Worm (Caenorhabditis elegans) whole organism, late embryonic: ENCODE measurements around the gene Y54G11A.2.
A peak's percentile ranks its signal among the peaks of the same experiment; 100 is the strongest.

Source experiments
- C38D4.7 ChIP-seq: fragments of 200-800 bp; sonication (Bioruptor generic); optimal IDR thresholded peaks from 2 replicates; lab custom pipeline; 2018; ENCODE audit warnings: mild to moderate bottlenecking, missing genetic modification characterization, moderate library complexity, missing compliant biosample characterization
- F13H6.1 ChIP-seq: sonication (generic microtip); optimal IDR thresholded peaks from 2 replicates; lab custom pipeline; 2016; ENCODE audit warnings: missing genetic modification characterization, missing compliant biosample characterization
- K09A11.1 ChIP-seq: sonication (generic microtip); optimal IDR thresholded peaks from 2 replicates; lab custom pipeline; 2017; ENCODE audit warnings: antibody characterized with exemption, mild to moderate bottlenecking, missing genetic modification characterization, missing compliant biosample characterization; ENCODE audit not compliant: insufficient read depth
- Y22D7AL.16 ChIP-seq: sonication (generic microtip); optimal IDR thresholded peaks from 2 replicates; lab custom pipeline; 2016; ENCODE audit warnings: missing genetic modification characterization, missing compliant biosample characterization
- ama-1 ChIP-seq: fragments of 150-350 bp; optimal IDR thresholded peaks from 2 replicates; lab custom pipeline; 2014
- ceh-18 ChIP-seq: sonication (generic microtip); optimal IDR thresholded peaks from 2 replicates; lab custom pipeline; 2016; ENCODE audit warnings: missing genetic modification characterization, missing compliant biosample characterization
- ceh-19 ChIP-seq: fragments of 200-800 bp; sonication (Bioruptor generic); optimal IDR thresholded peaks from 2 replicates; lab custom pipeline; 2018; ENCODE audit warnings: mild to moderate bottlenecking, missing genetic modification characterization, missing compliant biosample characterization
- ceh-2 ChIP-seq: sonication (generic microtip); optimal IDR thresholded peaks from 2 replicates; lab custom pipeline; 2016; ENCODE audit warnings: missing genotype, missing genetic modification characterization, missing compliant biosample characterization
- ceh-30 ChIP-seq: fragments of 150-350 bp; optimal IDR thresholded peaks from 2 replicates; lab custom pipeline; 2014; ENCODE audit warnings: missing biosample characterization, missing genetic modification characterization
- ceh-31 ChIP-seq: sonication (generic microtip); optimal IDR thresholded peaks from 2 replicates; lab custom pipeline; 2016; ENCODE audit warnings: missing genetic modification characterization, missing compliant biosample characterization
- ceh-45 ChIP-seq: fragments of 200-800 bp; sonication (Bioruptor generic); IDR thresholded peaks from 2 replicates; pipeline ENCODE4 v1.3.6; 2022; ENCODE audit warnings: missing genetic modification reagents, missing genetic modification characterization, missing compliant biosample characterization
- ceh-6 ChIP-seq: fragments of 200-800 bp; sonication (Bioruptor generic); optimal IDR thresholded peaks from 2 replicates; lab custom pipeline; 2018; ENCODE audit warnings: mild to moderate bottlenecking, missing genetic modification characterization, missing compliant biosample characterization
- dve-1 ChIP-seq: sonication (generic microtip); optimal IDR thresholded peaks from 2 replicates; lab custom pipeline; 2017; ENCODE audit warnings: antibody characterized with exemption, mild to moderate bottlenecking, missing genetic modification characterization, missing compliant biosample characterization
- elt-2 ChIP-seq: sonication (generic microtip); optimal IDR thresholded peaks from 2 replicates; lab custom pipeline; 2016; ENCODE audit warnings: missing genetic modification reagents, missing genetic modification characterization, missing compliant biosample characterization
- elt-4 ChIP-seq: sonication (generic microtip); optimal IDR thresholded peaks from 2 replicates; lab custom pipeline; 2016; ENCODE audit warnings: missing genetic modification characterization, missing compliant biosample characterization
- ets-4 ChIP-seq: sonication (generic microtip); optimal IDR thresholded peaks from 2 replicates; lab custom pipeline; 2016; ENCODE audit warnings: missing genetic modification characterization, missing compliant biosample characterization
- eyg-1 ChIP-seq: sonication (generic microtip); optimal IDR thresholded peaks from 2 replicates; lab custom pipeline; 2016; ENCODE audit warnings: missing genotype, missing genetic modification characterization, missing compliant biosample characterization
- fax-1 ChIP-seq: sonication (generic microtip); optimal IDR thresholded peaks from 2 replicates; lab custom pipeline; 2016; ENCODE audit warnings: missing genotype, missing genetic modification characterization, missing compliant biosample characterization
- fkh-10 ChIP-seq: fragments of 150-350 bp; optimal IDR thresholded peaks from 2 replicates; lab custom pipeline; 2014; ENCODE audit warnings: missing biosample characterization, missing genetic modification reagents, missing genetic modification characterization
- gmeb-2 ChIP-seq: sonication (generic microtip); optimal IDR thresholded peaks from 2 replicates; lab custom pipeline; 2016; ENCODE audit warnings: missing genetic modification characterization, inconsistent platforms, missing compliant biosample characterization
- hlh-13 ChIP-seq: fragments of 200-800 bp; sonication (Bioruptor generic); optimal IDR thresholded peaks from 2 replicates; lab custom pipeline; 2018; ENCODE audit warnings: mild to moderate bottlenecking, missing genetic modification characterization, missing compliant biosample characterization
- hlh-30 ChIP-seq: sonication (generic microtip); optimal IDR thresholded peaks from 2 replicates; lab custom pipeline; 2017; ENCODE audit warnings: antibody characterized with exemption, missing genetic modification characterization, missing compliant biosample characterization; ENCODE audit not compliant: insufficient read depth
- hlh-6 ChIP-seq: sonication (generic microtip); optimal IDR thresholded peaks from 2 replicates; lab custom pipeline; 2016; ENCODE audit warnings: missing genotype, missing genetic modification characterization, missing compliant biosample characterization
- hlh-8 ChIP-seq: sonication (generic microtip); optimal IDR thresholded peaks from 2 replicates; lab custom pipeline; 2016; ENCODE audit warnings: missing genotype, missing genetic modification characterization, missing compliant biosample characterization
- lim-6 ChIP-seq: sonication (generic microtip); optimal IDR thresholded peaks from 2 replicates; lab custom pipeline; 2016; ENCODE audit warnings: missing genetic modification characterization, missing compliant biosample characterization
- madf-2 ChIP-seq: sonication (generic microtip); optimal IDR thresholded peaks from 2 replicates; lab custom pipeline; 2017; ENCODE audit warnings: missing genetic modification characterization, missing compliant biosample characterization
- mec-3 ChIP-seq: sonication (generic microtip); optimal IDR thresholded peaks from 2 replicates; lab custom pipeline; 2016; ENCODE audit warnings: borderline replicate concordance, missing genetic modification characterization, missing compliant biosample characterization
- nfya-1 ChIP-seq: sonication (generic microtip); optimal IDR thresholded peaks from 2 replicates; lab custom pipeline; 2017; ENCODE audit warnings: missing genetic modification characterization, mild to moderate bottlenecking, missing compliant biosample characterization, antibody characterized with exemption, moderate library complexity
- nhr-11 ChIP-seq: fragments of 150-350 bp; optimal IDR thresholded peaks from 2 replicates; lab custom pipeline; 2014; ENCODE audit warnings: missing biosample characterization, missing genetic modification characterization
- nhr-232 ChIP-seq: sonication (generic microtip); optimal IDR thresholded peaks from 2 replicates; lab custom pipeline; 2016; ENCODE audit warnings: missing genetic modification characterization, missing compliant biosample characterization
- npax-4 ChIP-seq: sonication (generic microtip); optimal IDR thresholded peaks from 2 replicates; lab custom pipeline; 2016; ENCODE audit warnings: missing genetic modification characterization, missing compliant biosample characterization
- pag-3 ChIP-seq: sonication (generic microtip); optimal IDR thresholded peaks from 2 replicates; lab custom pipeline; 2016; ENCODE audit warnings: missing compliant biosample characterization, missing genetic modification characterization, borderline replicate concordance
- pax-1 ChIP-seq: fragments of 150-350 bp; optimal IDR thresholded peaks from 2 replicates; lab custom pipeline; 2014; ENCODE audit warnings: missing biosample characterization, missing genetic modification characterization
- pros-1 ChIP-seq: fragments of 150-350 bp; optimal IDR thresholded peaks from 2 replicates; lab custom pipeline; 2014; ENCODE audit warnings: missing biosample characterization, missing genetic modification reagents, missing genetic modification characterization
- ref-2 ChIP-seq: sonication (generic microtip); optimal IDR thresholded peaks from 2 replicates; lab custom pipeline; 2016; ENCODE audit warnings: missing genetic modification characterization, missing compliant biosample characterization
- rnt-1 ChIP-seq: sonication (generic microtip); optimal IDR thresholded peaks from 2 replicates; lab custom pipeline; 2016; ENCODE audit warnings: missing genetic modification characterization, missing compliant biosample characterization
- sdc-2 ChIP-seq: sonication (generic microtip); optimal IDR thresholded peaks from 2 replicates; lab custom pipeline; 2016; ENCODE audit warnings: missing genotype, missing genetic modification characterization, missing compliant biosample characterization
- sox-2 ChIP-seq: fragments of 200-800 bp; sonication (Bioruptor generic); IDR thresholded peaks from 2 replicates; pipeline ENCODE4 v1.3.6; 2022; ENCODE audit warnings: missing genetic modification reagents, missing genetic modification characterization, missing compliant biosample characterization
- sox-4 ChIP-seq: sonication (generic microtip); optimal IDR thresholded peaks from 2 replicates; lab custom pipeline; 2017; ENCODE audit warnings: mild to moderate bottlenecking, missing genetic modification characterization, inconsistent platforms, missing compliant biosample characterization
- syd-9 ChIP-seq: sonication (generic microtip); optimal IDR thresholded peaks from 2 replicates; lab custom pipeline; 2016; ENCODE audit warnings: mild to moderate bottlenecking, missing genetic modification characterization, moderate library complexity, missing compliant biosample characterization
- tbx-2 ChIP-seq: sonication (generic microtip); optimal IDR thresholded peaks from 2 replicates; lab custom pipeline; 2016; ENCODE audit warnings: missing genetic modification characterization, missing compliant biosample characterization
- ttx-3 ChIP-seq: sonication (generic microtip); optimal IDR thresholded peaks from 2 replicates; lab custom pipeline; 2016; ENCODE audit warnings: missing genetic modification reagents, missing genetic modification characterization, missing compliant biosample characterization
- unc-42 ChIP-seq: sonication (generic microtip); optimal IDR thresholded peaks from 2 replicates; lab custom pipeline; 2016; ENCODE audit warnings: missing genotype, missing genetic modification characterization, missing compliant biosample characterization
- unc-55 ChIP-seq: sonication (generic microtip); optimal IDR thresholded peaks from 2 replicates; lab custom pipeline; 2017; ENCODE audit warnings: missing biosample characterization, missing genetic modification reagents, missing genetic modification characterization
- zip-5 ChIP-seq: sonication (generic microtip); optimal IDR thresholded peaks from 2 replicates; lab custom pipeline; 2016; ENCODE audit warnings: missing genetic modification characterization, missing compliant biosample characterization
- ztf-16 ChIP-seq: sonication (generic microtip); optimal IDR thresholded peaks from 2 replicates; lab custom pipeline; 2017; ENCODE audit warnings: missing genetic modification characterization, missing compliant biosample characterization

Gene Y54G11A.2

ce11 chrII:14244457-14245254 is 7.5 kb upstream of the Y54G11A.2 start:
- peak; percentile 58 for TF ChIP-seq madf-2 (tag; lab: Kevin White, UChicago)
- peak; percentile 37 for TF ChIP-seq ets-4
- no peak for TF ChIP-seq K09A11.1 (tag; lab: Kevin White, UChicago)
- peak; percentile 66 for TF ChIP-seq unc-55 (GFP tag; lab: Kevin White, UChicago)
- TF ChIP-seq ceh-2 (tag; lab: Kevin White, UChicago): peak; percentile 4
- TF ChIP-seq pax-1 (tag; lab: Kevin White, UChicago): peak; percentile 45
- no peak for TF ChIP-seq eyg-1
- TF ChIP-seq ceh-30: no peak
- peak; percentile 4 for TF ChIP-seq unc-42 (tag; lab: Kevin White, UChicago)
- peak; percentile 22 for TF ChIP-seq ceh-18 (tag; lab: Kevin White, UChicago)
- TF ChIP-seq tbx-2 (tag; lab: Kevin White, UChicago): peak; percentile 28
- TF ChIP-seq nhr-11 (tag; lab: Kevin White, UChicago): no peak
- TF ChIP-seq dve-1: peak; percentile 33
- TF ChIP-seq ztf-16 (tag; lab: Kevin White, UChicago): no peak
- TF ChIP-seq ttx-3 (tag; lab: Kevin White, UChicago): no peak
- no peak for TF ChIP-seq gmeb-2
- peak; percentile 41 for TF ChIP-seq ceh-31 (tag; lab: Kevin White, UChicago)
- peak; percentile 42 for TF ChIP-seq hlh-30
- peak; percentile 62 for TF ChIP-seq nfya-1
- TF ChIP-seq pag-3: no peak

ce11 chrII:14247227-14247626 is 4.9 kb upstream of the Y54G11A.2 start:
- TF ChIP-seq rnt-1 (no peak), F13H6.1 (no peak), unc-55 (GFP tag; lab: Kevin White, UChicago) (no peak), fax-1 (tag; lab: Kevin White, UChicago) (no peak), hlh-6 (tag; lab: Kevin White, UChicago) (no peak), ama-1 (no peak), sdc-2 (no peak), npax-4 (tag; lab: Kevin White, UChicago) (no peak), hlh-13 (GFP tag; lab: Kevin White, UChicago) (no peak), ceh-19 (GFP tag; lab: Kevin White, UChicago) (no peak), Y22D7AL.16 (tag; lab: Kevin White, UChicago) (no peak), sox-4 (tag; lab: Kevin White, UChicago) (no peak), tbx-2 (tag; lab: Kevin White, UChicago) (no peak), mec-3 (no peak), ttx-3 (tag; lab: Kevin White, UChicago) (no peak), elt-4 (tag; lab: Kevin White, UChicago) (no peak), zip-5 (tag; lab: Kevin White, UChicago) (no peak), pros-1 (no peak), syd-9 (tag; lab: Kevin White, UChicago) (no peak), C38D4.7 (no peak)

- TF ChIP-seq lim-6 (tag; lab: Kevin White, UChicago) (no peak), madf-2 (tag; lab: Kevin White, UChicago) (peak; percentile 91), Y22D7AL.16 (tag; lab: Kevin White, UChicago) (no peak), fkh-10 (GFP tag; lab: Kevin White, UChicago) (no peak), sox-2 (GFP tag; lab: Robert Waterston, UW) (peak; percentile 74), ets-4 (no peak), ceh-6 (no peak), nfya-1 (peak; percentile 44), ceh-31 (tag; lab: Kevin White, UChicago) (peak; percentile 36), hlh-8 (tag; lab: Kevin White, UChicago) (no peak), hlh-30 (peak; percentile 46), ceh-45 (0 out of 2 replicates have a peak, but pooled peaks have one; percentile 27), ceh-2 (tag; lab: Kevin White, UChicago) (peak; percentile 16), rnt-1 (peak; percentile 10), sdc-2 (peak; percentile 5), syd-9 (tag; lab: Kevin White, UChicago) (no peak), ref-2 (peak; percentile 86), elt-2 (peak; percentile 35), nhr-232 (tag; lab: Kevin White, UChicago) (peak; percentile 19), hlh-6 (tag; lab: Kevin White, UChicago) (peak; percentile 63), unc-55 (GFP tag; lab: Kevin White, UChicago) (peak; percentile 6), gmeb-2 (no peak)
These were observed 4.2 kb upstream of the Y54G11A.2 start for ce11 chrII:14247748-14248502.
